Worm (Caenorhabditis elegans): ENCODE measurements around the gene cest-30.
A peak's percentile ranks its signal among the peaks of the same experiment; 100 is the strongest.

The cest-30 gene

ce11 chrV:5274974-5275373, 12.1 kb upstream of the cest-30 start:
- TF ChIP-seq gmeb-1 (tag; optimal IDR thresholded peaks at IDR 0.05) (peak; percentile 77), nhr-11 (tag; optimal IDR thresholded peaks at IDR 0.05) (no peak), egl-27 (tag; optimal IDR thresholded peaks at IDR 0.05) (no peak), elt-3 (tag; optimal IDR thresholded peaks at IDR 0.05) (no peak), zag-1 (tag; optimal IDR thresholded peaks at IDR 0.05) (no peak), ztf-4 (tag; optimal IDR thresholded peaks at IDR 0.05) (no peak), alr-1 (tag; optimal IDR thresholded peaks at IDR 0.05) (no peak), dmd-4 (tag; optimal IDR thresholded peaks at IDR 0.05) (no peak), elt-1 (tag; optimal IDR thresholded peaks at IDR 0.05) (no peak), nhr-10 (tag; optimal IDR thresholded peaks at IDR 0.05) (no peak), lsy-2 (tag; optimal IDR thresholded peaks at IDR 0.05) (peak; percentile 59 to 70), mbf-1 (tag; optimal IDR thresholded peaks at IDR 0.05) (no peak), crh-2 (tag; optimal IDR thresholded peaks at IDR 0.05) (peak; percentile 38), F13H6.1 (tag; optimal IDR thresholded peaks at IDR 0.05) (peak; percentile 53), ztf-11 (tag; optimal IDR thresholded peaks at IDR 0.05) (no peak), sma-3 (GFP tag; optimal IDR thresholded peaks at IDR 0.05) (no peak), sem-4 (tag; optimal IDR thresholded peaks at IDR 0.05) (peak; percentile 24), nhr-23 (tag; optimal IDR thresholded peaks at IDR 0.05) (no peak), unc-62 (GFP tag; optimal IDR thresholded peaks at IDR 0.05) (no peak), skn-1 (tag; optimal IDR thresholded peaks at IDR 0.05) (no peak), lin-13 (GFP tag; optimal IDR thresholded peaks at IDR 0.05) (peak; percentile 24), R02D3.7 (tag; optimal IDR thresholded peaks at IDR 0.05) (no peak), lin-11 (tag; optimal IDR thresholded peaks at IDR 0.05) (no peak), C34F6.9 (tag; optimal IDR thresholded peaks at IDR 0.05) (peak; percentile 58), Y55F3AM.14 (GFP tag; optimal IDR thresholded peaks at IDR 0.05) (no peak), mab-5 (tag; optimal IDR thresholded peaks at IDR 0.05) (peak; percentile 34), unc-55 (GFP tag; optimal IDR thresholded peaks at IDR 0.05) (peak; percentile 52), ZK546.5 (tag; optimal IDR thresholded peaks at IDR 0.05) (no peak), ceh-82 (tag; optimal IDR thresholded peaks at IDR 0.05) (no peak), mdl-1 (tag; optimal IDR thresholded peaks at IDR 0.05) (no peak), ama-1 (optimal IDR thresholded peaks at IDR 0.05) (no peak), nhr-77 (tag; optimal IDR thresholded peaks at IDR 0.05) (no peak), blmp-1 (tag; optimal IDR thresholded peaks at IDR 0.05; ENCODE audit: insufficient read depth) (no peak), nhr-12 (tag; optimal IDR thresholded peaks at IDR 0.05) (no peak), nhr-21 (tag; optimal IDR thresholded peaks at IDR 0.05) (no peak), nhr-129 (tag; optimal IDR thresholded peaks at IDR 0.05) (no peak), lin-39 (tag; optimal IDR thresholded peaks at IDR 0.05) (no peak), ztf-1 (GFP tag; conservative IDR thresholded peaks at IDR 0.05) (no peak), fos-1 (tag; optimal IDR thresholded peaks at IDR 0.05) (peak; percentile 2), unc-39 (tag; optimal IDR thresholded peaks at IDR 0.05) (no peak), peb-1 (tag; optimal IDR thresholded peaks at IDR 0.05) (no peak), snpc-4 (tag; optimal IDR thresholded peaks at IDR 0.05) (no peak), nhr-6 (tag; optimal IDR thresholded peaks at IDR 0.05) (no peak), nhr-25 (tag; optimal IDR thresholded peaks at IDR 0.05) (peak; percentile 57), aly-2 (tag; optimal IDR thresholded peaks at IDR 0.05) (no peak), sma-9 (GFP tag; optimal IDR thresholded peaks at IDR 0.05) (peak; percentile 41), sma-9 (tag; optimal IDR thresholded peaks at IDR 0.05) (no peak), nhr-237 (tag; optimal IDR thresholded peaks at IDR 0.05) (no peak), ceh-16 (tag; optimal IDR thresholded peaks at IDR 0.05) (no peak)

- TF ChIP-seq nhr-21 (tag; optimal IDR thresholded peaks at IDR 0.05) (no peak), snpc-4 (tag; optimal IDR thresholded peaks at IDR 0.05) (no peak)
These were observed 10.9 kb upstream of the cest-30 start, which contains the start of gene natc-2 for ce11 chrV:5273770-5274169. Gene natc-2 (plus strand): TSS chrV:5274070.

Data from whole organism, L2 larva.